Fruit fly (Drosophila melanogaster) whole organism, embryonic: ENCODE results near the gene Vdup1.

Source experiments
- Asciz ChIP-seq: fragments of 200-800 bp; sonication (Bioruptor generic); optimal IDR thresholded peaks from 2 replicates; lab custom pipeline; 2017; ENCODE audit warnings: missing biosample characterization, mild to moderate bottlenecking, missing genetic modification characterization, missing genetic modification reagents
- CG11723 ChIP-seq: fragments of 200-800 bp; sonication (Bioruptor generic); optimal IDR thresholded peaks from 2 replicates; lab custom pipeline; 2017; ENCODE audit warnings: missing biosample characterization, mild to moderate bottlenecking, missing genetic modification characterization
- CG12071 ChIP-seq: fragments of 200-800 bp; sonication (Bioruptor generic); optimal IDR thresholded peaks from 3 replicates; lab custom pipeline; 2018; ENCODE audit warnings: missing biosample characterization, mild to moderate bottlenecking, missing genetic modification characterization
- CG12659 ChIP-seq: fragments of 200-800 bp; sonication (Bioruptor generic); optimal IDR thresholded peaks from 3 replicates; lab custom pipeline; 2017; ENCODE audit warnings: mild to moderate bottlenecking, missing biosample characterization, missing genetic modification reagents, missing genetic modification characterization
- CG13287 ChIP-seq: fragments of 200-800 bp; sonication (Bioruptor generic); IDR thresholded peaks from 2 replicates; pipeline ENCODE4 v1.3.6; 2022; ENCODE audit warnings: missing biosample characterization, missing genetic modification characterization; ENCODE audit not compliant: partially characterized antibody
- CG13624 ChIP-seq: fragments of 200-800 bp; sonication (Bioruptor generic); optimal IDR thresholded peaks from 2 replicates; lab custom pipeline; 2016; ENCODE audit warnings: missing biosample characterization, missing genetic modification characterization
- CG14710 ChIP-seq: fragments of 200-800 bp; sonication (Bioruptor generic); optimal IDR thresholded peaks from 3 replicates; lab custom pipeline; 2019; ENCODE audit warnings: missing biosample characterization, mild to moderate bottlenecking, missing genetic modification characterization, moderate library complexity
- CG15479 ChIP-seq: fragments of 200-800 bp; sonication (Bioruptor generic); optimal IDR thresholded peaks from 3 replicates; lab custom pipeline; 2019; ENCODE audit warnings: missing biosample characterization, mild to moderate bottlenecking, missing genetic modification characterization, moderate library complexity
- CG1602 ChIP-seq: fragments of 200-800 bp; sonication (Bioruptor generic); optimal IDR thresholded peaks from 3 replicates; lab custom pipeline; 2016; ENCODE audit warnings: missing biosample characterization, missing genetic modification characterization
- CG17359 ChIP-seq: fragments of 200-800 bp; sonication (Bioruptor generic); optimal IDR thresholded peaks from 3 replicates; lab custom pipeline; 2018; ENCODE audit warnings: missing biosample characterization, mild to moderate bottlenecking, missing genetic modification characterization, moderate library complexity
- CG18599 ChIP-seq: fragments of 200-800 bp; sonication (Bioruptor generic); optimal IDR thresholded peaks from 3 replicates; lab custom pipeline; 2017; ENCODE audit warnings: missing biosample characterization, missing genetic modification characterization, mild to moderate bottlenecking, moderate library complexity, missing genetic modification reagents
- CG2712 ChIP-seq: fragments of 200-800 bp; optimal IDR thresholded peaks from 3 replicates; lab custom pipeline; 2019; ENCODE audit warnings: missing biosample characterization, mild to moderate bottlenecking, missing genetic modification characterization, moderate library complexity
- CG31388 ChIP-seq: fragments of 200-800 bp; sonication (Bioruptor generic); optimal IDR thresholded peaks from 2 replicates; lab custom pipeline; 2016; ENCODE audit warnings: missing biosample characterization, missing genetic modification characterization
- CG31441 ChIP-seq: fragments of 200-800 bp; sonication (Bioruptor generic); IDR thresholded peaks from 2 replicates; pipeline ENCODE4 v1.3.6; 2022; ENCODE audit warnings: missing biosample characterization, missing genetic modification characterization
- CG3847 ChIP-seq: fragments of 200-800 bp; sonication (Bioruptor generic); IDR thresholded peaks from 2 replicates; pipeline ENCODE4 v1.3.6; 2022; ENCODE audit warnings: missing biosample characterization, missing genetic modification characterization
- CG4360 ChIP-seq: fragments of 200-800 bp; sonication (Bioruptor generic); IDR thresholded peaks from 2 replicates; pipeline ENCODE4 v1.3.6; 2022; ENCODE audit warnings: missing biosample characterization, missing genetic modification characterization
- CG43689 ChIP-seq: fragments of 200-800 bp; sonication (Bioruptor generic); IDR thresholded peaks from 2 replicates; pipeline ENCODE4 v1.3.6; 2022; ENCODE audit warnings: missing biosample characterization, missing genetic modification characterization
- CG4707 ChIP-seq: fragments of 200-800 bp; sonication (Bioruptor generic); optimal IDR thresholded peaks from 2 replicates; lab custom pipeline; 2018; ENCODE audit warnings: missing biosample characterization, mild to moderate bottlenecking, missing genetic modification characterization, moderate library complexity
- CG4854 ChIP-seq: fragments of 200-800 bp; sonication (Bioruptor generic); optimal IDR thresholded peaks from 2 replicates; lab custom pipeline; 2016; ENCODE audit warnings: missing biosample characterization, missing genetic modification characterization, inconsistent platforms
- CG6683 ChIP-seq: fragments of 200-800 bp; sonication (Bioruptor generic); optimal IDR thresholded peaks from 2 replicates; lab custom pipeline; 2017; ENCODE audit warnings: missing biosample characterization, mild to moderate bottlenecking, missing genetic modification characterization, missing genetic modification reagents
- CG6854 ChIP-seq: fragments of 200-800 bp; sonication (Bioruptor generic); optimal IDR thresholded peaks from 3 replicates; lab custom pipeline; 2017; ENCODE audit warnings: missing biosample characterization, mild to moderate bottlenecking, missing genetic modification characterization
- CoRest ChIP-seq: fragments of 200-800 bp; sonication (Bioruptor generic); optimal IDR thresholded peaks from 3 replicates; lab custom pipeline; 2018; ENCODE audit warnings: missing biosample characterization, mild to moderate bottlenecking, missing genetic modification characterization, moderate library complexity
- D ChIP-seq, 2 experiments: fragments of 200-800 bp in 1 of 2; fragments of >200 bp in 1 of 2; sonication (Bioruptor generic) in 1 of 2; optimal IDR thresholded peaks; 2 replicates in 1 of 2; 3 replicates in 1 of 2; lab custom pipeline; 2017; ENCODE audit warnings: mild to moderate bottlenecking in 1 of 2, missing biosample characterization in 1 of 2, missing genetic modification characterization in 1 of 2, missing genetic modification reagents in 1 of 2
- Dad ChIP-seq: fragments of 200-800 bp; sonication (Bioruptor generic); optimal IDR thresholded peaks from 3 replicates; lab custom pipeline; 2016; ENCODE audit warnings: missing biosample characterization, missing genetic modification characterization
- ERR ChIP-seq: fragments of 200-800 bp; sonication (Bioruptor generic); optimal IDR thresholded peaks from 2 replicates; lab custom pipeline; 2016; ENCODE audit warnings: missing biosample characterization, missing genetic modification characterization
- HHEX ChIP-seq: fragments of 200-800 bp; sonication (Bioruptor generic); optimal IDR thresholded peaks from 3 replicates; lab custom pipeline; 2017; ENCODE audit warnings: missing biosample characterization, mild to moderate bottlenecking, missing genetic modification characterization, missing genetic modification reagents
- MESR4 ChIP-seq: fragments of 200-800 bp; sonication (Bioruptor generic); optimal IDR thresholded peaks from 2 replicates; lab custom pipeline; 2018; ENCODE audit warnings: missing biosample characterization, mild to moderate bottlenecking, missing genetic modification characterization, moderate library complexity
- Mrtf ChIP-seq: fragments of 200-800 bp; sonication (Bioruptor generic); IDR thresholded peaks from 3 replicates; pipeline ENCODE4 v1.3.6; 2022; ENCODE audit warnings: missing biosample characterization, missing genetic modification characterization
- NFAT ChIP-seq: fragments of 200-800 bp; sonication (Bioruptor generic); IDR thresholded peaks from 2 replicates; pipeline ENCODE4 v1.3.6; 2022; ENCODE audit warnings: missing biosample characterization, missing genetic modification characterization
- Oli ChIP-seq: fragments of 200-800 bp; sonication (Bioruptor generic); optimal IDR thresholded peaks from 2 replicates; lab custom pipeline; 2018; ENCODE audit warnings: missing biosample characterization, mild to moderate bottlenecking, missing genetic modification characterization, moderate library complexity
- PHDP ChIP-seq: fragments of 200-800 bp; sonication (Bioruptor generic); optimal IDR thresholded peaks from 3 replicates; lab custom pipeline; 2018; ENCODE audit warnings: missing biosample characterization, mild to moderate bottlenecking, missing genetic modification characterization, moderate library complexity
- Sox100B ChIP-seq: fragments of 200-800 bp; sonication (Bioruptor generic); optimal IDR thresholded peaks from 3 replicates; lab custom pipeline; 2018; ENCODE audit warnings: missing biosample characterization, mild to moderate bottlenecking, missing genetic modification characterization
- Sry-δ ChIP-seq: fragments of 200-800 bp; sonication (Bioruptor generic); optimal IDR thresholded peaks from 2 replicates; lab custom pipeline; 2016; ENCODE audit warnings: missing biosample characterization, missing genetic modification characterization
- amos ChIP-seq: fragments of 200-800 bp; sonication (Bioruptor generic); IDR thresholded peaks from 2 replicates; pipeline ENCODE4 v1.3.6; 2022; ENCODE audit warnings: missing biosample characterization, missing genetic modification characterization; ENCODE audit not compliant: partially characterized antibody
- bcd ChIP-seq: fragments of 200-800 bp; sonication (Bioruptor generic); optimal IDR thresholded peaks from 2 replicates; lab custom pipeline; 2017; ENCODE audit warnings: missing biosample characterization, mild to moderate bottlenecking, missing genetic modification characterization
- chinmo ChIP-seq: fragments of 200-800 bp; sonication (Bioruptor generic); IDR thresholded peaks from 4 replicates; pipeline ENCODE4 v1.3.6; 2022; ENCODE audit warnings: missing biosample characterization, missing genetic modification characterization; ENCODE audit not compliant: partially characterized antibody
- crc ChIP-seq: fragments of 200-800 bp; sonication (Bioruptor generic); optimal IDR thresholded peaks from 2 replicates; lab custom pipeline; 2016; ENCODE audit warnings: missing biosample characterization, missing genetic modification characterization
- crol ChIP-seq: fragments of 200-800 bp; sonication (Bioruptor generic); IDR thresholded peaks from 2 replicates; pipeline ENCODE4 v1.3.6; 2022; ENCODE audit warnings: missing biosample characterization, missing genetic modification characterization
- ems ChIP-seq: fragments of 200-800 bp; sonication (Bioruptor generic); optimal IDR thresholded peaks from 3 replicates; lab custom pipeline; 2016; ENCODE audit warnings: missing biosample characterization, missing genetic modification characterization
- gcm2 ChIP-seq: fragments of 200-800 bp; sonication (Bioruptor generic); optimal IDR thresholded peaks from 2 replicates; lab custom pipeline; 2016; ENCODE audit warnings: missing biosample characterization, missing genetic modification characterization
- grau ChIP-seq: fragments of 200-800 bp; optimal IDR thresholded peaks from 3 replicates; lab custom pipeline; 2019; ENCODE audit warnings: missing biosample characterization, mild to moderate bottlenecking, missing genetic modification characterization, moderate library complexity
- ind ChIP-seq: fragments of 200-800 bp; sonication (Bioruptor generic); optimal IDR thresholded peaks from 3 replicates; lab custom pipeline; 2016; ENCODE audit warnings: missing biosample characterization, missing genetic modification characterization
- jigr1 ChIP-seq: fragments of 200-800 bp; sonication (Bioruptor generic); IDR thresholded peaks from 3 replicates; pipeline ENCODE4 v1.3.6; 2022; ENCODE audit warnings: missing biosample characterization, missing genetic modification characterization
- ranshi ChIP-seq: fragments of 200-800 bp; sonication (Bioruptor generic); IDR thresholded peaks from 2 replicates; pipeline ENCODE4 v1.3.6; 2022; ENCODE audit warnings: missing biosample characterization, missing genetic modification characterization
- sob ChIP-seq: fragments of 200-800 bp; sonication (Bioruptor generic); IDR thresholded peaks from 2 replicates; pipeline ENCODE4 v1.3.6; 2022; ENCODE audit warnings: missing biosample characterization, missing genetic modification characterization
- tna ChIP-seq: fragments of 200-800 bp; sonication (Bioruptor generic); IDR thresholded peaks from 2 replicates; pipeline ENCODE4 v1.3.6; 2022; ENCODE audit warnings: missing biosample characterization, missing genetic modification characterization; ENCODE audit not compliant: partially characterized antibody
- ttk ChIP-seq: fragments of 200-800 bp; sonication (Bioruptor generic); IDR thresholded peaks from 2 replicates; pipeline ENCODE4 v2.1.2; 2022; ENCODE audit warnings: missing biosample characterization, missing genetic modification characterization

Vdup1 gene

dm6 chr3L:131151-131997, 47.4 kb downstream of the Vdup1 start (continued):
- no peak; the same call in 1 of the 2 replicates for TF ChIP-seq ranshi
- TF ChIP-seq sob (GFP tag; lab: Robert Waterston, UW), result no peak; the same call in 1 of the 2 replicates
- TF ChIP-seq CG18599 (GFP tag; lab: Kevin White, UChicago), result peak; percentile 73
- peak; percentile 8 for TF ChIP-seq CG2712
- TF ChIP-seq Dad (GFP tag; lab: Kevin White, UChicago), result peak; percentile 39
- TF ChIP-seq CG6683, result peak; percentile 42
- peak; percentile 20 for TF ChIP-seq CG11723 (GFP tag; lab: Kevin White, UChicago)
- peak; percentile 7 for TF ChIP-seq CG4707 (GFP tag; lab: Kevin White, UChicago)
- TF ChIP-seq CG31388 (GFP tag; lab: Kevin White, UChicago), result no peak
- TF ChIP-seq Asciz, result peak; percentile 13
- TF ChIP-seq CG12071 (GFP tag; lab: Kevin White, UChicago), result peak; percentile 53
- peak; percentile 28 for TF ChIP-seq ems
- no peak; the same call in 1 of the 2 replicates for TF ChIP-seq tna
- peak; percentile 61 for TF ChIP-seq HHEX (GFP tag; lab: Kevin White, UChicago)
- TF ChIP-seq CG31441 (GFP tag; lab: Robert Waterston, UW), result peak; percentile 8; the same call in 1 of the 2 replicates
- TF ChIP-seq Oli (tag; lab: Kevin White, UChicago), result no peak
- no peak for TF ChIP-seq CG12659 (GFP tag; lab: Kevin White, UChicago)
- TF ChIP-seq PHDP, result peak; percentile 62
- no peak for TF ChIP-seq ERR
- no peak for TF ChIP-seq ttk (GFP tag; lab: Robert Waterston, UW)
- no peak for TF ChIP-seq CG3847 (GFP tag; lab: Robert Waterston, UW)
- TF ChIP-seq CoRest (tag; lab: Kevin White, UChicago), result no peak
- peak; percentile 39 for TF ChIP-seq Sox100B (GFP tag; lab: Kevin White, UChicago)
- no peak for TF ChIP-seq CG4854 (GFP tag; lab: Kevin White, UChicago)
- no peak for TF ChIP-seq crc (GFP tag; lab: Kevin White, UChicago)
- TF ChIP-seq CG43689 (GFP tag; lab: Robert Waterston, UW), result no peak
- TF ChIP-seq CG17359 (tag; lab: Kevin White, UChicago), result peak; percentile 49
- peak; percentile 35 for TF ChIP-seq CG15479 (GFP tag; lab: Kevin White, UChicago)
- TF ChIP-seq CG13287 (GFP tag; lab: Robert Waterston, UW), result peak; percentile 40; the same call in 1 of the 2 replicates
- no peak for TF ChIP-seq gcm2 (GFP tag; lab: Kevin White, UChicago)
- 0 out of 2 replicates have a peak, but pooled peaks have one; percentile 34 for TF ChIP-seq CG4360
- TF ChIP-seq D (optimal IDR thresholded peaks at IDR 0.05; lab: Kevin White, UChicago), result no peak
- no peak for TF ChIP-seq D (GFP tag; optimal IDR thresholded peaks at IDR 0.05; lab: Kevin White, UChicago)
- peak; percentile 19 for TF ChIP-seq CG13624 (GFP tag; lab: Kevin White, UChicago)
- peak; percentile 82 for TF ChIP-seq crol (GFP tag; lab: Robert Waterston, UW)
- TF ChIP-seq CG14710 (tag; lab: Kevin White, UChicago), result no peak
- TF ChIP-seq Sry-δ (GFP tag; lab: Kevin White, UChicago), result no peak
- peak; percentile 78 for TF ChIP-seq CG6854 (GFP tag; lab: Kevin White, UChicago)
- TF ChIP-seq jigr1 (GFP tag; lab: Robert Waterston, UW), result no peak
- peak; percentile 34; the same call in 1 of the 2 replicates for TF ChIP-seq amos (GFP tag; lab: Robert Waterston, UW)
- no peak for TF ChIP-seq MESR4 (GFP tag; lab: Kevin White, UChicago)
- TF ChIP-seq bcd (GFP tag; lab: Kevin White, UChicago), result no peak
- no peak for TF ChIP-seq CG1602 (GFP tag; lab: Kevin White, UChicago)
- TF ChIP-seq NFAT, result peak; percentile 59; the same call in 1 of the 2 replicates
- no peak for TF ChIP-seq Mrtf (GFP tag; lab: Robert Waterston, UW)
- no peak for TF ChIP-seq ind
- peak; percentile 100 for TF ChIP-seq chinmo (GFP tag; lab: Robert Waterston, UW)
- no peak for TF ChIP-seq grau (tag; lab: Kevin White, UChicago)
